Fruit fly (Drosophila melanogaster) whole organism, pupa: ENCODE data around the gene prt.

ENCODE experiments used
- CG10348 ChIP-seq: fragments of 200-800 bp; sonication (Bioruptor generic); IDR thresholded peaks from 2 replicates; pipeline ENCODE4 v1.3.6; 2022; ENCODE audit warnings: missing biosample characterization, missing genetic modification characterization
- CG12605 ChIP-seq: fragments of 200-800 bp; sonication (Bioruptor generic); IDR thresholded peaks from 2 replicates; pipeline ENCODE4 v1.3.6; 2022; ENCODE audit warnings: missing biosample characterization, missing genetic modification characterization
- CG13204 ChIP-seq: fragments of 200-800 bp; sonication (Bioruptor generic); optimal IDR thresholded peaks from 2 replicates; lab custom pipeline; 2018; ENCODE audit warnings: missing biosample characterization, mild to moderate bottlenecking, missing genetic modification characterization, moderate library complexity
- CG14655 ChIP-seq: fragments of 200-800 bp; sonication (Bioruptor generic); optimal IDR thresholded peaks from 3 replicates; lab custom pipeline; 2017; ENCODE audit warnings: mild to moderate bottlenecking, missing biosample characterization, missing genetic modification reagents, missing genetic modification characterization
- CG15710 ChIP-seq: fragments of 200-800 bp; sonication (Bioruptor generic); optimal IDR thresholded peaks from 2 replicates; lab custom pipeline; 2018; ENCODE audit warnings: missing biosample characterization, mild to moderate bottlenecking, missing genetic modification characterization, moderate library complexity
- CG17806 ChIP-seq: fragments of 200-800 bp; sonication (Bioruptor generic); optimal IDR thresholded peaks from 2 replicates; lab custom pipeline; 2018; ENCODE audit warnings: missing biosample characterization, mild to moderate bottlenecking, missing genetic modification characterization, moderate library complexity
- CG32121 ChIP-seq: fragments of 200-800 bp; sonication (Bioruptor generic); IDR thresholded peaks from 2 replicates; pipeline ENCODE4 v1.3.6; 2022; ENCODE audit warnings: missing biosample characterization, missing genetic modification characterization
- CG34367 ChIP-seq: fragments of 200-800 bp; sonication (Bioruptor generic); optimal IDR thresholded peaks from 2 replicates; lab custom pipeline; 2018; ENCODE audit warnings: missing biosample characterization, mild to moderate bottlenecking, missing genetic modification characterization
- CG4496 ChIP-seq: fragments of 200-800 bp; sonication (Bioruptor generic); IDR thresholded peaks from 3 replicates; pipeline ENCODE4 v1.3.6; 2022; ENCODE audit warnings: missing biosample characterization, missing genetic modification characterization
- CG8159 ChIP-seq: fragments of 200-800 bp; sonication (Bioruptor generic); optimal IDR thresholded peaks from 3 replicates; lab custom pipeline; 2018; ENCODE audit warnings: missing biosample characterization, mild to moderate bottlenecking, missing genetic modification characterization, moderate library complexity
- CG8301 ChIP-seq: fragments of 200-800 bp; sonication (Bioruptor generic); optimal IDR thresholded peaks from 2 replicates; lab custom pipeline; 2018; ENCODE audit warnings: missing biosample characterization, mild to moderate bottlenecking, missing genetic modification characterization
- CG9948 ChIP-seq: fragments of 200-800 bp; sonication (Bioruptor generic); optimal IDR thresholded peaks from 2 replicates; lab custom pipeline; 2018; ENCODE audit warnings: missing biosample characterization, mild to moderate bottlenecking, missing genetic modification characterization, moderate library complexity
- D1 ChIP-seq: fragments of 200-800 bp; sonication (Bioruptor generic); optimal IDR thresholded peaks from 2 replicates; lab custom pipeline; 2018; ENCODE audit warnings: missing biosample characterization, mild to moderate bottlenecking, missing genetic modification characterization, moderate library complexity
- EcR ChIP-seq: fragments of 200-800 bp; sonication (Bioruptor generic); optimal IDR thresholded peaks from 3 replicates; lab custom pipeline; 2019; ENCODE audit warnings: missing biosample characterization, missing genetic modification characterization, mild to moderate bottlenecking, moderate library complexity, missing genetic modification reagents
- Ets98B ChIP-seq: fragments of 200-800 bp; sonication (Bioruptor generic); IDR thresholded peaks from 2 replicates; pipeline ENCODE4 v1.3.6; 2022; ENCODE audit warnings: missing biosample characterization, missing genetic modification characterization
- Pif1A ChIP-seq: fragments of 200-800 bp; sonication (Bioruptor generic); optimal IDR thresholded peaks from 3 replicates; lab custom pipeline; 2016; ENCODE audit warnings: missing biosample characterization, missing genetic modification characterization
- Pif1B ChIP-seq: fragments of 200-800 bp; sonication (Bioruptor generic); optimal IDR thresholded peaks from 3 replicates; lab custom pipeline; 2016; ENCODE audit warnings: missing biosample characterization, missing genetic modification characterization
- Snoo ChIP-seq: fragments of 200-800 bp; sonication (Bioruptor generic); optimal IDR thresholded peaks from 3 replicates; lab custom pipeline; 2017; ENCODE audit warnings: missing biosample characterization, mild to moderate bottlenecking, missing genetic modification characterization, inconsistent platforms
- fd96Ca ChIP-seq: fragments of 200-800 bp; sonication (Bioruptor generic); IDR thresholded peaks from 3 replicates; pipeline ENCODE4 v1.3.6; 2022; ENCODE audit warnings: missing biosample characterization, missing genetic modification characterization
- gl ChIP-seq: fragments of 200-800 bp; sonication (Bioruptor generic); optimal IDR thresholded peaks from 2 replicates; lab custom pipeline; 2018; ENCODE audit warnings: missing biosample characterization, mild to moderate bottlenecking, missing genetic modification characterization
- rn ChIP-seq: fragments of 200-800 bp; sonication (Bioruptor generic); IDR thresholded peaks from 2 replicates; pipeline ENCODE4 v1.3.6; 2022; ENCODE audit warnings: missing biosample characterization, missing genetic modification characterization

The prt gene

dm6 chr3R:23675646-23676045, 23.2 kb downstream of the prt start:
- TF ChIP-seq Pif1B (GFP tag; lab: Kevin White, UChicago) (peak; percentile 20), CG14655 (GFP tag; lab: Kevin White, UChicago) (peak; percentile 61), Ets98B (GFP tag; lab: Robert Waterston, UW) (no peak), CG32121 (GFP tag; lab: Robert Waterston, UW) (0 out of 2 replicates have a peak, but pooled peaks have one; percentile 17), CG8301 (tag; lab: Kevin White, UChicago) (peak; percentile 9), CG17806 (no peak)

dm6 chr3R:23674369-23674768, 24.5 kb downstream of the prt start:
- TF ChIP-seq CG32121 (GFP tag; lab: Robert Waterston, UW) (no peak), CG17806 (no peak), Ets98B (GFP tag; lab: Robert Waterston, UW) (no peak), Pif1A (GFP tag; lab: Kevin White, UChicago) (peak; percentile 24), fd96Ca (GFP tag; lab: Robert Waterston, UW) (no peak), gl (no peak), CG15710 (tag; lab: Kevin White, UChicago) (no peak), D1 (tag; lab: Kevin White, UChicago) (no peak), CG8301 (tag; lab: Kevin White, UChicago) (no peak), CG4496 (GFP tag; lab: Robert Waterston, UW) (no peak), Snoo (peak; percentile 46), CG14655 (GFP tag; lab: Kevin White, UChicago) (no peak), CG13204 (no peak), CG10348 (GFP tag; lab: Robert Waterston, UW) (no peak)

- TF ChIP-seq rn (GFP tag; lab: Robert Waterston, UW) (0 out of 2 replicates have a peak, but pooled peaks have one; percentile 32), CG15710 (tag; lab: Kevin White, UChicago) (no peak)
Measured at dm6 chr3R:23673084-23673483, 25.7 kb downstream of the prt start.

- TF ChIP-seq CG4496 (GFP tag; lab: Robert Waterston, UW) (peak; percentile 99), Snoo (peak; percentile 100), CG8301 (tag; lab: Kevin White, UChicago) (peak; percentile 100), CG17806 (peak; percentile 99), CG32121 (GFP tag; lab: Robert Waterston, UW) (peak; percentile 99), EcR (peak; percentile 75), gl (peak; percentile 96), D1 (tag; lab: Kevin White, UChicago) (peak; percentile 99), CG13204 (peak; percentile 96), CG8159 (peak; percentile 99), CG14655 (GFP tag; lab: Kevin White, UChicago) (peak; percentile 100), CG34367 (tag; lab: Kevin White, UChicago) (peak; percentile 99), rn (GFP tag; lab: Robert Waterston, UW) (peak; percentile 98), fd96Ca (GFP tag; lab: Robert Waterston, UW) (peak; percentile 100), Pif1A (GFP tag; lab: Kevin White, UChicago) (peak; percentile 100), CG9948 (tag; lab: Kevin White, UChicago) (peak; percentile 99), CG12605 (GFP tag; lab: Robert Waterston, UW) (peak; percentile 98), Ets98B (GFP tag; lab: Robert Waterston, UW) (peak; percentile 99), Pif1B (GFP tag; lab: Kevin White, UChicago) (peak; percentile 99), CG15710 (tag; lab: Kevin White, UChicago) (peak; percentile 99), CG10348 (GFP tag; lab: Robert Waterston, UW) (peak; percentile 99)
Measured at dm6 chr3R:23669401-23670216, 29.2 kb downstream of the prt start, which contains the start of gene CG31145. TSS of gene CG31145 (minus strand) at chr3R:23669659.

dm6 chr3R:23668583-23668982, 30.2 kb downstream of the prt start:
- TF ChIP-seq EcR = no peak
- TF ChIP-seq CG34367 (tag; lab: Kevin White, UChicago) = no peak
- TF ChIP-seq Snoo = no peak
- TF ChIP-seq gl = no peak
- no peak for TF ChIP-seq CG4496 (GFP tag; lab: Robert Waterston, UW)

- TF ChIP-seq CG14655 (GFP tag; lab: Kevin White, UChicago) = peak; percentile 10
- TF ChIP-seq Pif1B (GFP tag; lab: Kevin White, UChicago) = no peak
Measured at dm6 chr3R:23667451-23667850, 31.4 kb downstream of the prt start.

dm6 chr3R:23666672-23667211, 32.1 kb downstream of the prt start:
- TF ChIP-seq Pif1A (GFP tag; lab: Kevin White, UChicago) = no peak
- no peak for TF ChIP-seq Pif1B (GFP tag; lab: Kevin White, UChicago)
- peak; percentile 72; the same call in 1 of the 2 replicates for TF ChIP-seq CG12605 (GFP tag; lab: Robert Waterston, UW)
